Fruit fly (Drosophila melanogaster): ENCODE data around the gene CG42446.

The CG42446 gene

dm6 chr3R:16394531-16394930, 34.6 kb upstream of the CG42446 start:
- TF ChIP-seq pad (GFP tag; optimal IDR thresholded peaks at IDR 0.05): no peak
- no peak for TF ChIP-seq CG11617 (GFP tag; optimal IDR thresholded peaks at IDR 0.05)
- TF ChIP-seq tj (GFP tag; optimal IDR thresholded peaks at IDR 0.05): no peak
- no peak for TF ChIP-seq CG33017 (tag; optimal IDR thresholded peaks at IDR 0.05)
- TF ChIP-seq CG7045 (GFP tag; optimal IDR thresholded peaks at IDR 0.05): no peak
- TF ChIP-seq bab1 (GFP tag; optimal IDR thresholded peaks at IDR 0.05): no peak
- TF ChIP-seq Mnt (GFP tag; optimal IDR thresholded peaks at IDR 0.05): no peak
- TF ChIP-seq CG5204 (GFP tag; optimal IDR thresholded peaks at IDR 0.05): no peak
- TF ChIP-seq cnc (optimal IDR thresholded peaks at IDR 0.05): no peak
- TF ChIP-seq ovo (GFP tag; optimal IDR thresholded peaks at IDR 0.05): no peak
- no peak for TF ChIP-seq CG12768 (GFP tag; optimal IDR thresholded peaks at IDR 0.05)
- TF ChIP-seq CG7101 (tag; optimal IDR thresholded peaks at IDR 0.05): no peak
- no peak for TF ChIP-seq CG1620 (GFP tag; optimal IDR thresholded peaks at IDR 0.05)
- TF ChIP-seq Clk (GFP tag; optimal IDR thresholded peaks at IDR 0.05): no peak
- no peak for TF ChIP-seq Crg-1 (GFP tag; optimal IDR thresholded peaks at IDR 0.05)

DNA sequence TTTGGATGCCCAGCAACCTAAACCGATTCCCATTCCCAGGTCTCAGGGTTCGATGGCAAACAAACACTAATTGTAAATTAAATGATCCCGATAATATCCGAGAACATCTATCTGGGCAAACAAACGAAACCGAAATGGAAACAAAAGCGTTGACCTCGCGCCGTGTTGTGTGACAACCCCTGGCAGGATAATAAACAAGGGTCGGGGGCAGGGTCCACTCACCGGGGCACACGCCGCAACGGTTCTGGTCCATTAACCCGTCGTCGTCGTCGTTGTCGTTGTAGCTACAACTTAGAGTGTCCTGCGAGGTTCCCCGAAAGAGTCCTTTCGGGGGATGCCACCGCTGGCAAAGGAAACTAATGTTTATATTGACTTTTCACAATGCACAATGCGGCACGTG, 29.2 kb upstream of the CG42446 start:
- TF ChIP-seq CG7101 (tag; optimal IDR thresholded peaks at IDR 0.05) (no peak), Crg-1 (GFP tag; optimal IDR thresholded peaks at IDR 0.05) (no peak), CG14711 (tag; optimal IDR thresholded peaks at IDR 0.05) (no peak), bab1 (GFP tag; optimal IDR thresholded peaks at IDR 0.05) (no peak), CG1620 (GFP tag; optimal IDR thresholded peaks at IDR 0.05) (no peak), pad (GFP tag; optimal IDR thresholded peaks at IDR 0.05) (no peak), CG12768 (GFP tag; optimal IDR thresholded peaks at IDR 0.05) (no peak), ovo (GFP tag; optimal IDR thresholded peaks at IDR 0.05) (no peak), cnc (optimal IDR thresholded peaks at IDR 0.05) (no peak), Hr96 (GFP tag; optimal IDR thresholded peaks at IDR 0.05) (no peak), cic (GFP tag; optimal IDR thresholded peaks at IDR 0.05) (no peak), CG33017 (tag; optimal IDR thresholded peaks at IDR 0.05) (no peak), toe (GFP tag; optimal IDR thresholded peaks at IDR 0.05) (no peak), tj (GFP tag; optimal IDR thresholded peaks at IDR 0.05) (no peak), CG7045 (GFP tag; optimal IDR thresholded peaks at IDR 0.05) (no peak), Clk (GFP tag; optimal IDR thresholded peaks at IDR 0.05) (no peak), kay (GFP tag; ENCODE audit: borderline replicate concordance) (no peak), CG5204 (GFP tag; optimal IDR thresholded peaks at IDR 0.05) (no peak), Mnt (GFP tag; optimal IDR thresholded peaks at IDR 0.05) (no peak), CG11617 (GFP tag; optimal IDR thresholded peaks at IDR 0.05) (no peak)

dm6 chr3R:16387039-16387438, 27.1 kb upstream of the CG42446 start:
- TF ChIP-seq CG14711 (tag; optimal IDR thresholded peaks at IDR 0.05) (no peak), Hr96 (GFP tag; optimal IDR thresholded peaks at IDR 0.05) (no peak), pad (GFP tag; optimal IDR thresholded peaks at IDR 0.05) (no peak), Clk (GFP tag; optimal IDR thresholded peaks at IDR 0.05) (no peak), CG12768 (GFP tag; optimal IDR thresholded peaks at IDR 0.05) (no peak), bab1 (GFP tag; optimal IDR thresholded peaks at IDR 0.05) (no peak)

- TF ChIP-seq pad (GFP tag; optimal IDR thresholded peaks at IDR 0.05) (no peak), Clk (GFP tag; optimal IDR thresholded peaks at IDR 0.05) (no peak), CG7101 (tag; optimal IDR thresholded peaks at IDR 0.05) (no peak), toe (GFP tag; optimal IDR thresholded peaks at IDR 0.05) (no peak)
Observed at dm6 chr3R:16385586-16385985, 25.7 kb upstream of the CG42446 start.

dm6 chr3R:16374101-16374500, 14.2 kb upstream of the CG42446 start:
- TF ChIP-seq ovo (GFP tag; optimal IDR thresholded peaks at IDR 0.05) (no peak), pad (GFP tag; optimal IDR thresholded peaks at IDR 0.05) (no peak), Hr96 (GFP tag; optimal IDR thresholded peaks at IDR 0.05) (no peak), toe (GFP tag; optimal IDR thresholded peaks at IDR 0.05) (no peak), Crg-1 (GFP tag; optimal IDR thresholded peaks at IDR 0.05) (no peak), tj (GFP tag; optimal IDR thresholded peaks at IDR 0.05) (no peak), CG12768 (GFP tag; optimal IDR thresholded peaks at IDR 0.05) (no peak), CG5204 (GFP tag; optimal IDR thresholded peaks at IDR 0.05) (no peak), CG11617 (GFP tag; optimal IDR thresholded peaks at IDR 0.05) (no peak), cnc (optimal IDR thresholded peaks at IDR 0.05) (no peak), cic (GFP tag; optimal IDR thresholded peaks at IDR 0.05) (no peak), CG7045 (GFP tag; optimal IDR thresholded peaks at IDR 0.05) (no peak)

DNA sequence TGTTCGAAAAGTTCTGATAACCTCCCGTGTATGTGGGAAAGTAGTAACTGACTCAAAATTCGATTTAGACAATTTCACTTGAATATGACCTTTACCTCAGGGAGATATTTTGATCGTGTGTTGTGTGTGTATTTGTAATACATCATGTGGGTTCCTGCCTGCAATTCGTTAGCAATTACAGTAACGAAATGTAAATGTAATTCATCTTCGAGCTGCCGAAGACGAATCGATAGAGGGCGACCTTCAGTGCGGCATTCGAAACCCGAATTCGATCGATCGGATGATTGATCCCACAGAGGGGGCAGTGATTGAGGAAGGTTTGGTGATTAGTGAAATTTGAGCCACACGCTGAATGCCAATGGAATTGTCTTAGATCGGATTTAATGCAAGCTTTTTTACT, 10.5 kb upstream of the CG42446 start, which contains the start of gene CG10317:
Gene CG10317 (minus strand): TSS at position 101 of the 400 bp plus-strand sequence.
- no peak for TF ChIP-seq cic (GFP tag; optimal IDR thresholded peaks at IDR 0.05)
- TF ChIP-seq Crg-1 (GFP tag; optimal IDR thresholded peaks at IDR 0.05): no peak
- no peak for TF ChIP-seq CG11617 (GFP tag; optimal IDR thresholded peaks at IDR 0.05)
- TF ChIP-seq ovo (GFP tag; optimal IDR thresholded peaks at IDR 0.05): no peak
- TF ChIP-seq pad (GFP tag; optimal IDR thresholded peaks at IDR 0.05): no peak
- no peak for TF ChIP-seq CG1620 (GFP tag; optimal IDR thresholded peaks at IDR 0.05)
- no peak for TF ChIP-seq bab1 (GFP tag; optimal IDR thresholded peaks at IDR 0.05)
- TF ChIP-seq CG33017 (tag; optimal IDR thresholded peaks at IDR 0.05): no peak
- TF ChIP-seq tj (GFP tag; optimal IDR thresholded peaks at IDR 0.05): no peak
- no peak for TF ChIP-seq cnc (optimal IDR thresholded peaks at IDR 0.05)
- no peak for TF ChIP-seq CG7101 (tag; optimal IDR thresholded peaks at IDR 0.05)

dm6 chr3R:16368288-16368687, 8.4 kb upstream of the CG42446 start, which contains the start of gene js:
Gene js (minus strand): TSS chr3R:16368306.
- TF ChIP-seq CG7101 (tag; optimal IDR thresholded peaks at IDR 0.05) (no peak), CG1620 (GFP tag; optimal IDR thresholded peaks at IDR 0.05) (no peak), bab1 (GFP tag; optimal IDR thresholded peaks at IDR 0.05) (no peak), kay (GFP tag; ENCODE audit: borderline replicate concordance) (no peak), toe (GFP tag; optimal IDR thresholded peaks at IDR 0.05) (no peak), Mnt (GFP tag; optimal IDR thresholded peaks at IDR 0.05) (no peak), CG33017 (tag; optimal IDR thresholded peaks at IDR 0.05) (no peak), CG12768 (GFP tag; optimal IDR thresholded peaks at IDR 0.05) (no peak), Crg-1 (GFP tag; optimal IDR thresholded peaks at IDR 0.05) (no peak), cnc (optimal IDR thresholded peaks at IDR 0.05) (no peak), CG11617 (GFP tag; optimal IDR thresholded peaks at IDR 0.05) (no peak), ovo (GFP tag; optimal IDR thresholded peaks at IDR 0.05) (no peak), CG5204 (GFP tag; optimal IDR thresholded peaks at IDR 0.05) (no peak), CG14711 (tag; optimal IDR thresholded peaks at IDR 0.05) (no peak), CG7045 (GFP tag; optimal IDR thresholded peaks at IDR 0.05) (no peak), Hr96 (GFP tag; optimal IDR thresholded peaks at IDR 0.05) (no peak), cic (GFP tag; optimal IDR thresholded peaks at IDR 0.05) (no peak)
